Fruit fly (Drosophila melanogaster) whole organism, embryonic: Measurements from ENCODE around the gene thoc7.

Experiments
- Spps ChIP-seq: fragments of 200-800 bp; sonication (Bioruptor generic); optimal IDR thresholded peaks from 2 replicates; lab custom pipeline; 2018; ENCODE audit warnings: missing biosample characterization, mild to moderate bottlenecking, missing genetic modification characterization
- YL-1 ChIP-seq: fragments of 200-800 bp; sonication (Bioruptor generic); optimal IDR thresholded peaks from 3 replicates; lab custom pipeline; 2017; ENCODE audit warnings: missing biosample characterization, mild to moderate bottlenecking, missing genetic modification characterization
- bcd ChIP-seq: fragments of 200-800 bp; sonication (Bioruptor generic); optimal IDR thresholded peaks from 2 replicates; lab custom pipeline; 2017; ENCODE audit warnings: missing biosample characterization, mild to moderate bottlenecking, missing genetic modification characterization
- ewg ChIP-seq: fragments of 200-800 bp; sonication (Bioruptor generic); optimal IDR thresholded peaks from 3 replicates; lab custom pipeline; 2017; ENCODE audit warnings: mild to moderate bottlenecking, missing biosample characterization, missing genetic modification reagents, missing genetic modification characterization
- eyg ChIP-seq: fragments of 200-800 bp; sonication (Bioruptor generic); optimal IDR thresholded peaks from 3 replicates; lab custom pipeline; 2016; ENCODE audit warnings: missing biosample characterization, missing genetic modification characterization

DNA sequence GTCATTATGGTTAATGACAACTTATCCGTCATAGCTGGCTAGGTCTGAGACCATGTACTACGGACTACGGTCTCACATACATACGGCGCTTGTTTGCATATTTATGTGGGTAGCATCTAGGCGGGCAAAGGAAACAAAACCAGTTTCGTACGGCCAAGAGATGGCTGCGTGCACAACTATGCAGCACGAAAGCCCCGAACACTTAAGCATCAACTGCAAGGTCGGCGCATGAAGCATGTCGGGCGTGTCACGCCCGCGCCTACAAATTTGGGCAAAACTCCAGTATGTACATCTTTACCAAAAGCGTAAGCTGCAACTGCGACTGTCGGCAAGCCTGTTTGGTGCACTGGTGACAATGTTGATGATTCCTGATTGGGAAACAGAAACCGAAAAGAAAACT, 34.5 kb downstream of the thoc7 start:
- TF ChIP-seq eyg (GFP tag; lab: Kevin White, UChicago) (no peak), Spps (no peak), YL-1 (GFP tag; lab: Kevin White, UChicago) (no peak), bcd (GFP tag; lab: Kevin White, UChicago) (no peak), ewg (GFP tag; lab: Kevin White, UChicago) (no peak)
